Worm (Caenorhabditis elegans) whole organism, midembryonic: ENCODE data around the gene nfm-1.

Experiments
- cog-1 ChIP-seq: sonication (generic microtip); optimal IDR thresholded peaks from 2 replicates; lab custom pipeline; 2016; ENCODE audit warnings: missing genetic modification characterization, missing compliant biosample characterization
- flt-1 ChIP-seq: fragments of 200-800 bp; sonication (Bioruptor generic); IDR thresholded peaks from 2 replicates; pipeline ENCODE4 v1.3.6; 2022; ENCODE audit warnings: missing genetic modification characterization, missing compliant biosample characterization
- med-1 ChIP-seq: sonication (generic microtip); optimal IDR thresholded peaks from 2 replicates; lab custom pipeline; 2017; ENCODE audit warnings: missing genetic modification characterization, mild to moderate bottlenecking, missing compliant biosample characterization, antibody characterized with exemption, missing genetic modification reagents; ENCODE audit not compliant: insufficient read depth
- ref-1 ChIP-seq: fragments of 200-800 bp; sonication (Bioruptor generic); conservative IDR thresholded peaks from 2 replicates; pipeline ENCODE4 v1.3.6; 2022; ENCODE audit warnings: missing genetic modification reagents, missing genetic modification characterization, missing compliant biosample characterization
- ztf-23 ChIP-seq: fragments of 200-800 bp; sonication (Bioruptor generic); IDR thresholded peaks from 2 replicates; pipeline ENCODE4 v1.3.6; 2022; ENCODE audit warnings: missing genetic modification reagents, missing genetic modification characterization, missing compliant biosample characterization

DNA sequence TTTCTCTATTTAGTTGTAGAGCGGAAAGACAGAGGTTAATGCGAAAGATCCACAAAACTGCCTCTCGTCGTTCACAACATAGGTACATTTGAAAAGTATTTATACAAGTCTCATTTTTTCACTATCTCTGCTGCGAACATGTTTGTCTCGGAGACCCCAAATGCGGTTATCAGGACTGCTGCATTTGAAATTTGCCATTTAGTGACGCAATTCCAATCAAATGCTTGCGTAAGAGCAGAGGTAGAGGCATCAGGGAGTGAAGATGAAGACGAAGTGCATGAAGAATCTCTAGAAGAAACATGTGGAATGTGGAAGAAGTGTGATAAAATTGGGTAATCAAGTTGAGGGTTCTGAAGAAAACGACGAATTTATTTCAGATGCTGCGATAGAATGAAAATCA is 25.1 kb upstream of the nfm-1 start:
- TF ChIP-seq ztf-23 (GFP tag; lab: Robert Waterston, UW) (no peak), flt-1 (GFP tag; lab: Robert Waterston, UW) (no peak), med-1 (no peak), ref-1 (GFP tag; lab: Robert Waterston, UW) (no peak), cog-1 (tag; lab: Kevin White, UChicago) (no peak)
